Worm (Caenorhabditis elegans) whole organism, young adult: ENCODE measurements around the gene Y17D7B.4.
A peak's percentile ranks its signal among the peaks of the same experiment; 100 is the strongest.

Experiments
- Y79H2A.3 ChIP-seq: fragments of 200-800 bp; sonication (Bioruptor generic); conservative IDR thresholded peaks from 2 replicates; pipeline ENCODE4 v1.3.6; 2022; ENCODE audit warnings: missing genetic modification reagents, missing genetic modification characterization, missing compliant biosample characterization
- atf-7 ChIP-seq: sonication (generic microtip); optimal IDR thresholded peaks from 2 replicates; lab custom pipeline; 2017; ENCODE audit warnings: mild to moderate bottlenecking, missing genetic modification characterization, missing compliant biosample characterization
- ceh-27 ChIP-seq: fragments of 200-800 bp; sonication (Bioruptor generic); optimal IDR thresholded peaks from 2 replicates; lab custom pipeline; 2018; ENCODE audit warnings: mild to moderate bottlenecking, missing genetic modification characterization, moderate library complexity, missing compliant biosample characterization
- egrh-3 ChIP-seq: fragments of 200-800 bp; sonication (Bioruptor generic); IDR thresholded peaks from 2 replicates; pipeline ENCODE4 v1.3.6; 2022; ENCODE audit warnings: missing genetic modification reagents, missing genetic modification characterization, missing compliant biosample characterization
- nfya-2 ChIP-seq: fragments of 200-800 bp; sonication (Bioruptor generic); IDR thresholded peaks from 2 replicates; pipeline ENCODE4 v1.3.6; 2022; ENCODE audit warnings: missing genetic modification reagents, missing genetic modification characterization, missing compliant biosample characterization
- pha-4 ChIP-seq: fragments of 150-350 bp; sonication (generic microtip); optimal IDR thresholded peaks from 2 replicates; lab custom pipeline; 2014; ENCODE audit warnings: missing biosample characterization, missing genetic modification reagents, missing genetic modification characterization
- snpc-3.4 ChIP-seq: sonication (generic microtip); optimal IDR thresholded peaks from 2 replicates; lab custom pipeline; 2017; ENCODE audit warnings: missing genetic modification characterization, mild to moderate bottlenecking, missing compliant biosample characterization, antibody characterized with exemption, moderate library complexity, missing genotype, missing genetic modification reagents
- snpc-4 ChIP-seq, 5 experiments: fragments of 150-350 bp in 1 of 5; sonication (generic microtip) in 4 of 5; optimal IDR thresholded peaks; 2 replicates each; lab custom pipeline; 2014 to 2018; ENCODE audit warnings: missing genetic modification characterization in 5 of 5, missing biosample characterization in 3 of 5, antibody characterized with exemption in 2 of 5, mild to moderate bottlenecking in 2 of 5, missing compliant biosample characterization in 2 of 5, missing genotype in 2 of 5, moderate library complexity in 2 of 5, missing genetic modification reagents in 1 of 5
- zfh-2 ChIP-seq: fragments of 200-800 bp; sonication (Bioruptor generic); conservative IDR thresholded peaks from 2 replicates; pipeline ENCODE4 v1.3.6; 2022; ENCODE audit warnings: missing genetic modification reagents, missing genetic modification characterization, missing compliant biosample characterization

The Y17D7B.4 gene

ce11 chrV:18731579-18732041, 44.9 kb downstream of the Y17D7B.4 start, which contains the start of the genes asp-18 and scl-19:
Gene asp-18, minus strand, starts transcription at chrV:18731679.
Gene scl-19, plus strand, starts transcription at chrV:18731991.
- TF ChIP-seq ceh-27 (GFP tag; lab: Kevin White, UChicago) (no peak), pha-4 (tag; lab: Kevin White, UChicago) (no peak), nfya-2 (GFP tag; lab: Robert Waterston, UW) (0 out of 2 replicates have a peak, but pooled peaks have one; percentile 24)

- TF ChIP-seq zfh-2 (GFP tag; lab: Robert Waterston, UW) (peak; percentile 65), snpc-4 (GFP tag; optimal IDR thresholded peaks at IDR 0.05; lab: Kevin White, UChicago) (no peak), snpc-4 (tag; optimal IDR thresholded peaks at IDR 0.05; lab: Kevin White, UChicago) (peak in 1 of 4 experiments; percentile 51), snpc-3.4 (no peak), egrh-3 (no peak; the same call in 1 of the 2 replicates), atf-7 (tag; lab: Kevin White, UChicago) (no peak), Y79H2A.3 (GFP tag; lab: Robert Waterston, UW) (no peak)
- TF ChIP-seq, all 124 proteins: peak for 2
These were observed 47.1 kb downstream of the Y17D7B.4 start, which contains the start of gene asp-19 for ce11 chrV:18729324-18729924. Gene asp-19, minus strand, starts transcription at chrV:18729374.

- TF ChIP-seq egrh-3: peak; percentile 93
- TF ChIP-seq, all 124 proteins: peak for 1; not testable (repeated sequence) for 123
These were observed 48.2 kb downstream of the Y17D7B.4 start for ce11 chrV:18728287-18728686.
